Worm (Caenorhabditis elegans): ENCODE results near the gene C02F12.5.

- no peak for TF ChIP-seq elt-3 (tag; optimal IDR thresholded peaks at IDR 0.05)
- TF ChIP-seq unc-62 (GFP tag; optimal IDR thresholded peaks at IDR 0.05), result no peak
- TF ChIP-seq lsy-2 (tag; optimal IDR thresholded peaks at IDR 0.05), result no peak
- TF ChIP-seq unc-39 (tag; optimal IDR thresholded peaks at IDR 0.05), result no peak
- TF ChIP-seq nhr-237 (tag; optimal IDR thresholded peaks at IDR 0.05), result no peak
- TF ChIP-seq elt-1 (tag; optimal IDR thresholded peaks at IDR 0.05; ENCODE audit: borderline replicate concordance, insufficient read depth), result no peak
- TF ChIP-seq hlh-1 (tag; optimal IDR thresholded peaks at IDR 0.05), result no peak
- no peak for TF ChIP-seq snpc-4 (tag; optimal IDR thresholded peaks at IDR 0.05)
- no peak for TF ChIP-seq sem-2 (GFP tag; optimal IDR thresholded peaks at IDR 0.05)
- TF ChIP-seq lin-32 (GFP tag; optimal IDR thresholded peaks at IDR 0.05), result no peak
- TF ChIP-seq nhr-12 (tag; optimal IDR thresholded peaks at IDR 0.05), result no peak
- TF ChIP-seq mab-5 (tag; optimal IDR thresholded peaks at IDR 0.05), result no peak
Measured at ce11 chrX:3689802-3690201, 17.9 kb upstream of the C02F12.5 start.
